Fruit fly (Drosophila melanogaster) whole organism, wandering third instar larva: ENCODE results near the gene CG34447.

Experiments
- Abd-B ChIP-seq: fragments of >200 bp; optimal IDR thresholded peaks from 2 replicates; lab custom pipeline; 2017; ENCODE audit warnings: missing biosample characterization, missing genetic modification characterization
- CG32264 ChIP-seq: fragments of 200-800 bp; sonication (Bioruptor generic); optimal IDR thresholded peaks from 2 replicates; lab custom pipeline; 2016; ENCODE audit warnings: missing biosample characterization, missing genetic modification characterization
- CG9705 ChIP-seq: fragments of 200-800 bp; sonication (Bioruptor generic); optimal IDR thresholded peaks from 2 replicates; lab custom pipeline; 2018; ENCODE audit warnings: missing biosample characterization, mild to moderate bottlenecking, missing genetic modification characterization
- CrebA ChIP-seq: fragments of 200-800 bp; sonication (Bioruptor generic); optimal IDR thresholded peaks from 2 replicates; lab custom pipeline; 2016; ENCODE audit warnings: missing biosample characterization, mild to moderate bottlenecking, missing genetic modification characterization, borderline replicate concordance
- Dfd ChIP-seq: fragments of >200 bp; optimal IDR thresholded peaks from 2 replicates; lab custom pipeline; 2017; ENCODE audit warnings: missing biosample characterization, missing genetic modification characterization
- Dif ChIP-seq: fragments of 200-275, 200-300 bp; sonication (Bioruptor generic); optimal IDR thresholded peaks from 2 replicates; lab custom pipeline; 2018; ENCODE audit warnings: missing biosample characterization, missing genetic modification characterization; ENCODE audit not compliant: partially characterized antibody
- GATAd ChIP-seq: sonication (Bioruptor generic); optimal IDR thresholded peaks from 2 replicates; lab custom pipeline; 2016; ENCODE audit warnings: missing biosample characterization, missing genetic modification characterization
- HLH106 ChIP-seq: fragments of 200-800 bp; optimal IDR thresholded peaks from 3 replicates; lab custom pipeline; 2019; ENCODE audit warnings: missing biosample characterization, mild to moderate bottlenecking, missing genetic modification characterization, moderate library complexity
- Hr78 ChIP-seq: fragments of >200 bp; optimal IDR thresholded peaks from 2 replicates; lab custom pipeline; 2017; ENCODE audit warnings: missing biosample characterization, missing genetic modification characterization
- Jra ChIP-seq: sonication (Bioruptor generic); optimal IDR thresholded peaks from 2 replicates; lab custom pipeline; 2016; ENCODE audit warnings: missing biosample characterization, missing genetic modification characterization
- Mio ChIP-seq: sonication (Bioruptor generic); optimal IDR thresholded peaks from 2 replicates; lab custom pipeline; 2016; ENCODE audit warnings: missing biosample characterization, missing genetic modification characterization
- Myc ChIP-seq: fragments of >200 bp; optimal IDR thresholded peaks from 2 replicates; lab custom pipeline; 2017
- N ChIP-seq: fragments of >200 bp; optimal IDR thresholded peaks from 2 replicates; lab custom pipeline; 2018; ENCODE audit warnings: missing biosample characterization, missing external identifiers, missing genetic modification characterization
- OdsH ChIP-seq: fragments of 200-800 bp; sonication (Bioruptor generic); optimal IDR thresholded peaks from 2 replicates; lab custom pipeline; 2016; ENCODE audit warnings: missing biosample characterization, mild to moderate bottlenecking, missing genetic modification characterization
- Rel ChIP-seq, 2 experiments: fragments of 200-800 bp; sonication (Bioruptor generic) in 1 of 2; optimal IDR thresholded peaks; 2 replicates in 1 of 2; 3 replicates in 1 of 2; lab custom pipeline; 2016 to 2019; ENCODE audit warnings: mild to moderate bottlenecking in 2 of 2, missing biosample characterization in 2 of 2, missing genetic modification characterization in 2 of 2, moderate library complexity in 1 of 2
- Sp1 ChIP-seq: fragments of 200-800 bp; sonication (Bioruptor generic); optimal IDR thresholded peaks from 3 replicates; lab custom pipeline; 2019; ENCODE audit warnings: missing biosample characterization, mild to moderate bottlenecking, missing genetic modification characterization, moderate library complexity
- Vsx2 ChIP-seq: fragments of 200-300, 225-300 bp; sonication (Bioruptor generic); optimal IDR thresholded peaks from 2 replicates; lab custom pipeline; 2018; ENCODE audit warnings: missing biosample characterization, missing genetic modification characterization; ENCODE audit not compliant: partially characterized antibody
- br ChIP-seq: fragments of 200-800 bp; sonication (Bioruptor generic); optimal IDR thresholded peaks from 2 replicates; lab custom pipeline; 2016; ENCODE audit warnings: missing biosample characterization, missing genetic modification characterization
- brk ChIP-seq: fragments of 200-800 bp; sonication (Bioruptor generic); optimal IDR thresholded peaks from 2 replicates; lab custom pipeline; 2016; ENCODE audit warnings: missing biosample characterization, mild to moderate bottlenecking, missing genetic modification characterization
- dl ChIP-seq, 2 experiments: fragments of 175-275, 200-275 bp in 1 of 2; fragments of 200-275 bp in 1 of 2; sonication (Bioruptor generic); optimal IDR thresholded peaks; lab custom pipeline; 2018; ENCODE audit warnings: mild to moderate bottlenecking in 2 of 2, missing biosample characterization in 2 of 2, missing genetic modification characterization in 2 of 2, moderate library complexity in 2 of 2; ENCODE audit not compliant: partially characterized antibody in 2 of 2, insufficient read depth in 1 of 2
- dmrt93B ChIP-seq: fragments of 200-800 bp; sonication (Bioruptor generic); optimal IDR thresholded peaks from 2 replicates; lab custom pipeline; 2018; ENCODE audit warnings: missing biosample characterization, mild to moderate bottlenecking, missing genetic modification characterization
- dsf ChIP-seq: sonication (Bioruptor generic); optimal IDR thresholded peaks from 2 replicates; lab custom pipeline; 2016; ENCODE audit warnings: missing biosample characterization, missing genetic modification characterization, borderline replicate concordance
- ey ChIP-seq: fragments of 200-800 bp; sonication (Bioruptor generic); optimal IDR thresholded peaks from 2 replicates; lab custom pipeline; 2016; ENCODE audit warnings: missing biosample characterization, missing genetic modification characterization
- foxo ChIP-seq, 2 experiments: fragments of 200-800 bp; sonication (Bioruptor generic); optimal IDR thresholded peaks; 2 replicates in 1 of 2; 3 replicates in 1 of 2; lab custom pipeline; 2016 to 2017; ENCODE audit warnings: missing biosample characterization in 2 of 2, missing genetic modification characterization in 2 of 2
- fru ChIP-seq: fragments of 200-800 bp; sonication (Bioruptor generic); optimal IDR thresholded peaks from 3 replicates; lab custom pipeline; 2016; ENCODE audit warnings: missing biosample characterization, mild to moderate bottlenecking, missing genetic modification characterization
- h ChIP-seq: fragments of 200-800 bp; sonication (Bioruptor generic); optimal IDR thresholded peaks from 3 replicates; lab custom pipeline; 2016; ENCODE audit warnings: missing biosample characterization, mild to moderate bottlenecking, missing genetic modification characterization
- jim ChIP-seq: fragments of 175-275, 200-325 bp; sonication (Bioruptor generic); optimal IDR thresholded peaks from 2 replicates; lab custom pipeline; 2016; ENCODE audit warnings: missing biosample characterization, mild to moderate bottlenecking, missing genetic modification characterization
- lola ChIP-seq: fragments of >200 bp; optimal IDR thresholded peaks from 2 replicates; lab custom pipeline; 2017; ENCODE audit warnings: missing biosample characterization, missing genetic modification characterization
- pan ChIP-seq: fragments of >200 bp; optimal IDR thresholded peaks from 2 replicates; lab custom pipeline; 2017
- psq ChIP-seq: fragments of 200-800 bp; sonication (Bioruptor generic); optimal IDR thresholded peaks from 3 replicates; lab custom pipeline; 2017; ENCODE audit warnings: missing biosample characterization, mild to moderate bottlenecking, missing genetic modification characterization, moderate library complexity
- sage ChIP-seq: fragments of 200-800 bp; sonication (Bioruptor generic); optimal IDR thresholded peaks from 2 replicates; lab custom pipeline; 2016; ENCODE audit warnings: missing biosample characterization, mild to moderate bottlenecking, missing genetic modification characterization
- sv ChIP-seq: fragments of 200-800 bp; sonication (Bioruptor generic); optimal IDR thresholded peaks from 3 replicates; lab custom pipeline; 2016; ENCODE audit warnings: missing biosample characterization, missing genetic modification characterization
- tai ChIP-seq: sonication (Bioruptor generic); optimal IDR thresholded peaks from 2 replicates; lab custom pipeline; 2016; ENCODE audit warnings: missing biosample characterization, missing genetic modification characterization
- usp ChIP-seq: fragments of >200 bp; optimal IDR thresholded peaks from 2 replicates; lab custom pipeline; 2017; ENCODE audit warnings: missing biosample characterization, missing genetic modification characterization
- woc ChIP-seq: sonication (Bioruptor generic); optimal IDR thresholded peaks from 2 replicates; lab custom pipeline; 2016; ENCODE audit warnings: missing biosample characterization, mild to moderate bottlenecking, missing genetic modification characterization

The CG34447 gene

dm6 chr2L:2448514-2448913 is 28.7 kb upstream of the CG34447 start:
- TF ChIP-seq CG9705 (GFP tag; lab: Kevin White, UChicago) (no peak), Vsx2 (GFP tag; lab: Kevin White, UChicago) (peak; percentile 1)

dm6 chr2L:2438640-2439276 is 18.9 kb upstream of the CG34447 start:
- TF ChIP-seq HLH106 (no peak), Myc (lab: Kevin White, UChicago) (no peak), Dif (GFP tag; lab: Kevin White, UChicago) (no peak), Jra (GFP tag; lab: Kevin White, UChicago) (no peak), tai (no peak), CG9705 (GFP tag; lab: Kevin White, UChicago) (no peak), fru (GFP tag; lab: Kevin White, UChicago) (no peak), CrebA (GFP tag; lab: Kevin White, UChicago) (no peak), dmrt93B (GFP tag; lab: Kevin White, UChicago) (no peak), jim (GFP tag; lab: Kevin White, UChicago) (no peak), dl (GFP tag; optimal IDR thresholded peaks at IDR 0.05; lab: Kevin White, UChicago; ENCODE audit: insufficient read depth in 1 of 2, partially characterized antibody in 2 of 2) (no peak), woc (GFP tag; lab: Kevin White, UChicago) (no peak)
- TF ChIP-seq, all 38 proteins: peak for 0

dm6 chr2L:2436258-2436657 is 16.4 kb upstream of the CG34447 start:
- TF ChIP-seq fru (GFP tag; lab: Kevin White, UChicago) (peak; percentile 6), dsf (GFP tag; lab: Kevin White, UChicago) (no peak), foxo (GFP tag; optimal IDR thresholded peaks at IDR 0.05; lab: Kevin White, UChicago) (peak in 1 of 2 experiments; percentile 9), h (GFP tag; lab: Kevin White, UChicago) (peak; percentile 36)

- no peak for TF ChIP-seq Dfd (GFP tag; lab: Kevin White, UChicago)
- no peak for TF ChIP-seq Sp1 (GFP tag; lab: Kevin White, UChicago)
- TF ChIP-seq brk (GFP tag; lab: Kevin White, UChicago) = no peak
- no peak for TF ChIP-seq usp (GFP tag; lab: Kevin White, UChicago)
- TF ChIP-seq ey (GFP tag; lab: Kevin White, UChicago) = no peak
- TF ChIP-seq Jra (GFP tag; lab: Kevin White, UChicago) = no peak
- TF ChIP-seq fru (GFP tag; lab: Kevin White, UChicago) = no peak
- no peak for TF ChIP-seq GATAd (GFP tag; lab: Kevin White, UChicago)
- no peak for TF ChIP-seq HLH106
- no peak for TF ChIP-seq sage (GFP tag; lab: Kevin White, UChicago)
- TF ChIP-seq jim (GFP tag; lab: Kevin White, UChicago) = no peak
- TF ChIP-seq sv (GFP tag; lab: Kevin White, UChicago) = no peak
- no peak for TF ChIP-seq CG32264 (GFP tag; lab: Kevin White, UChicago)
- TF ChIP-seq br (GFP tag; lab: Kevin White, UChicago) = no peak
- no peak for TF ChIP-seq Vsx2 (GFP tag; lab: Kevin White, UChicago)
- no peak for TF ChIP-seq Abd-B (GFP tag; lab: Kevin White, UChicago)
These were observed 14.4 kb upstream of the CG34447 start for dm6 chr2L:2434222-2434621.

dm6 chr2L:2433494-2434054 is 13.8 kb upstream of the CG34447 start:
- TF ChIP-seq usp (GFP tag; lab: Kevin White, UChicago) (no peak), Mio (GFP tag; lab: Kevin White, UChicago) (peak; percentile 45), Rel (GFP tag; optimal IDR thresholded peaks at IDR 0.05; lab: Kevin White, UChicago) (no peak), Rel (tag; optimal IDR thresholded peaks at IDR 0.05; lab: Kevin White, UChicago) (peak; percentile 56), Jra (GFP tag; lab: Kevin White, UChicago) (peak; percentile 63), Abd-B (GFP tag; lab: Kevin White, UChicago) (no peak), dsf (GFP tag; lab: Kevin White, UChicago) (no peak), brk (GFP tag; lab: Kevin White, UChicago) (peak; percentile 46), N (GFP tag; lab: Kevin White, UChicago) (no peak), Vsx2 (GFP tag; lab: Kevin White, UChicago) (peak; percentile 17), h (GFP tag; lab: Kevin White, UChicago) (peak; percentile 91), Myc (lab: Kevin White, UChicago) (no peak), tai (peak; percentile 78), psq (peak; percentile 72), fru (GFP tag; lab: Kevin White, UChicago) (peak; percentile 89), sv (GFP tag; lab: Kevin White, UChicago) (peak; percentile 63), sage (GFP tag; lab: Kevin White, UChicago) (peak; percentile 76), CrebA (GFP tag; lab: Kevin White, UChicago) (no peak), Hr78 (no peak), dl (GFP tag; optimal IDR thresholded peaks at IDR 0.05; lab: Kevin White, UChicago; ENCODE audit: insufficient read depth in 1 of 2, partially characterized antibody in 2 of 2) (no peak), Sp1 (GFP tag; lab: Kevin White, UChicago) (peak; percentile 86), Dif (GFP tag; lab: Kevin White, UChicago) (peak; percentile 7), dmrt93B (GFP tag; lab: Kevin White, UChicago) (peak; percentile 76), lola (GFP tag; lab: Kevin White, UChicago) (no peak), OdsH (GFP tag; lab: Kevin White, UChicago) (peak; percentile 84), CG9705 (GFP tag; lab: Kevin White, UChicago) (peak; percentile 79), foxo (GFP tag; optimal IDR thresholded peaks at IDR 0.05; lab: Kevin White, UChicago) (peak; percentile 10 to 88), Dfd (GFP tag; lab: Kevin White, UChicago) (no peak), jim (GFP tag; lab: Kevin White, UChicago) (no peak), pan (lab: Kevin White, UChicago) (no peak), woc (GFP tag; lab: Kevin White, UChicago) (peak; percentile 74)
